Fruit fly (Drosophila melanogaster) whole organism, embryonic: ENCODE measurements around the gene tex.

Experiments used
- Asciz ChIP-seq: fragments of 200-800 bp; sonication (Bioruptor generic); optimal IDR thresholded peaks from 2 replicates; lab custom pipeline; 2017; ENCODE audit warnings: missing biosample characterization, mild to moderate bottlenecking, missing genetic modification characterization, missing genetic modification reagents
- C15 ChIP-seq: fragments of 200-800 bp; sonication (Bioruptor generic); IDR thresholded peaks from 3 replicates; pipeline ENCODE4 v1.3.6; 2022; ENCODE audit warnings: missing biosample characterization, missing genetic modification characterization
- CG10147 ChIP-seq: fragments of 200-800 bp; sonication (Bioruptor generic); optimal IDR thresholded peaks from 2 replicates; lab custom pipeline; 2019; ENCODE audit warnings: missing biosample characterization, mild to moderate bottlenecking, missing genetic modification characterization, moderate library complexity
- CG1024 ChIP-seq: fragments of 200-800 bp; sonication (Bioruptor generic); IDR thresholded peaks from 2 replicates; pipeline ENCODE4 v1.3.6; 2022; ENCODE audit warnings: missing biosample characterization, missing genetic modification characterization
- CG11456 ChIP-seq: fragments of 200-800 bp; sonication (Bioruptor generic); IDR thresholded peaks from 3 replicates; pipeline ENCODE4 v1.3.6; 2022; ENCODE audit warnings: missing biosample characterization, missing genetic modification characterization
- CG11695 ChIP-seq: fragments of 200-800 bp; sonication (Bioruptor generic); IDR thresholded peaks from 3 replicates; pipeline ENCODE4 v1.3.6; 2022; ENCODE audit warnings: missing biosample characterization, missing genetic modification characterization
- CG12942 ChIP-seq: fragments of 200-800 bp; sonication (Bioruptor generic); optimal IDR thresholded peaks from 3 replicates; lab custom pipeline; 2016; ENCODE audit warnings: missing biosample characterization, missing genetic modification characterization
- CG13123 ChIP-seq: fragments of 200-800 bp; sonication (Bioruptor generic); optimal IDR thresholded peaks from 2 replicates; lab custom pipeline; 2016; ENCODE audit warnings: missing biosample characterization, missing genetic modification characterization
- CG14860 ChIP-seq: fragments of 200-800 bp; sonication (Bioruptor generic); IDR thresholded peaks from 3 replicates; pipeline ENCODE4 v1.3.6; 2022; ENCODE audit warnings: missing biosample characterization, missing genetic modification characterization; ENCODE audit not compliant: partially characterized antibody
- CG17359 ChIP-seq: fragments of 200-800 bp; sonication (Bioruptor generic); optimal IDR thresholded peaks from 3 replicates; lab custom pipeline; 2018; ENCODE audit warnings: missing biosample characterization, mild to moderate bottlenecking, missing genetic modification characterization, moderate library complexity
- CG2120 ChIP-seq: fragments of 200-800 bp; sonication (Bioruptor generic); optimal IDR thresholded peaks from 3 replicates; lab custom pipeline; 2016; ENCODE audit warnings: missing biosample characterization, missing genetic modification characterization
- CG30020 ChIP-seq: fragments of 200-800 bp; optimal IDR thresholded peaks from 2 replicates; lab custom pipeline; 2019; ENCODE audit warnings: missing biosample characterization, mild to moderate bottlenecking, missing genetic modification characterization, moderate library complexity
- CG30431 ChIP-seq: fragments of 200-800 bp; sonication (Bioruptor generic); optimal IDR thresholded peaks from 2 replicates; lab custom pipeline; 2017; ENCODE audit warnings: missing biosample characterization, missing genetic modification characterization
- CG4360 ChIP-seq: fragments of 200-800 bp; sonication (Bioruptor generic); IDR thresholded peaks from 2 replicates; pipeline ENCODE4 v1.3.6; 2022; ENCODE audit warnings: missing biosample characterization, missing genetic modification characterization
- CG4730 ChIP-seq: fragments of 200-800 bp; sonication (Bioruptor generic); IDR thresholded peaks from 2 replicates; pipeline ENCODE4 v1.3.6; 2022; ENCODE audit warnings: missing biosample characterization, missing genetic modification characterization
- CG5245 ChIP-seq: fragments of 200-800 bp; sonication (Bioruptor generic); optimal IDR thresholded peaks from 3 replicates; lab custom pipeline; 2016; ENCODE audit warnings: missing biosample characterization, missing genetic modification characterization
- CG6272 ChIP-seq: fragments of 200-800 bp; sonication (Bioruptor generic); IDR thresholded peaks from 2 replicates; pipeline ENCODE4 v1.3.6; 2022; ENCODE audit warnings: missing biosample characterization, missing genetic modification characterization
- CG7928 ChIP-seq: fragments of 200-800 bp; sonication (Bioruptor generic); optimal IDR thresholded peaks from 2 replicates; lab custom pipeline; 2017; ENCODE audit warnings: missing biosample characterization, mild to moderate bottlenecking, missing genetic modification characterization
- CG9797 ChIP-seq: fragments of 200-800 bp; sonication (Bioruptor generic); optimal IDR thresholded peaks from 3 replicates; lab custom pipeline; 2018; ENCODE audit warnings: missing biosample characterization, mild to moderate bottlenecking, missing genetic modification characterization
- D ChIP-seq, 2 experiments: fragments of 200-800 bp in 1 of 2; fragments of >200 bp in 1 of 2; sonication (Bioruptor generic) in 1 of 2; optimal IDR thresholded peaks; 2 replicates in 1 of 2; 3 replicates in 1 of 2; lab custom pipeline; 2017; ENCODE audit warnings: mild to moderate bottlenecking in 1 of 2, missing biosample characterization in 1 of 2, missing genetic modification characterization in 1 of 2, missing genetic modification reagents in 1 of 2
- Dll ChIP-seq: fragments of 200-800 bp; sonication (Bioruptor generic); IDR thresholded peaks from 4 replicates; pipeline ENCODE4 v1.3.6; 2022; ENCODE audit warnings: missing biosample characterization, missing genetic modification characterization; ENCODE audit not compliant: partially characterized antibody
- Dref ChIP-seq: fragments of 200-800 bp; sonication (Bioruptor generic); IDR thresholded peaks from 2 replicates; pipeline ENCODE4 v1.3.6; 2022; ENCODE audit warnings: missing biosample characterization, missing genetic modification characterization
- ERR ChIP-seq: fragments of 200-800 bp; sonication (Bioruptor generic); optimal IDR thresholded peaks from 2 replicates; lab custom pipeline; 2016; ENCODE audit warnings: missing biosample characterization, missing genetic modification characterization
- HLHmδ ChIP-seq: fragments of 200-800 bp; sonication (Bioruptor generic); optimal IDR thresholded peaks from 2 replicates; lab custom pipeline; 2018; ENCODE audit warnings: missing biosample characterization, mild to moderate bottlenecking, missing genetic modification characterization, moderate library complexity
- Hsf ChIP-seq: fragments of 200-800 bp; sonication (Bioruptor generic); optimal IDR thresholded peaks from 3 replicates; lab custom pipeline; 2016; ENCODE audit warnings: missing biosample characterization, missing genetic modification characterization
- Lhr ChIP-seq: fragments of 200-800 bp; sonication (Bioruptor generic); optimal IDR thresholded peaks from 3 replicates; lab custom pipeline; 2017; ENCODE audit warnings: mild to moderate bottlenecking, missing biosample characterization, missing genetic modification reagents, missing genetic modification characterization
- Mes4 ChIP-seq: fragments of 200-800 bp; sonication (Bioruptor generic); optimal IDR thresholded peaks from 2 replicates; lab custom pipeline; 2016; ENCODE audit warnings: missing biosample characterization, missing genetic modification characterization
- Nf-YB ChIP-seq: fragments of 200-800 bp; sonication (Bioruptor generic); optimal IDR thresholded peaks from 3 replicates; lab custom pipeline; 2019; ENCODE audit warnings: missing biosample characterization, mild to moderate bottlenecking, missing genetic modification characterization, moderate library complexity
- Oaz ChIP-seq: fragments of 200-800 bp; sonication (Bioruptor generic); IDR thresholded peaks from 2 replicates; pipeline ENCODE4 v1.3.6; 2022; ENCODE audit warnings: missing biosample characterization, missing genetic modification characterization
- Optix ChIP-seq: fragments of 200-800 bp; sonication (Bioruptor generic); IDR thresholded peaks from 3 replicates; pipeline ENCODE4 v1.3.6; 2022; ENCODE audit warnings: missing biosample characterization, missing genetic modification characterization
- Ptx1 ChIP-seq: fragments of 200-800 bp; sonication (Bioruptor generic); IDR thresholded peaks from 2 replicates; pipeline ENCODE4 v1.3.6; 2022; ENCODE audit warnings: missing biosample characterization, missing genetic modification characterization
- Sin3A ChIP-seq: fragments of >200 bp; optimal IDR thresholded peaks from 2 replicates; lab custom pipeline; 2018
- Sox102F ChIP-seq: fragments of 200-800 bp; sonication (Bioruptor generic); optimal IDR thresholded peaks from 2 replicates; lab custom pipeline; 2018; ENCODE audit warnings: missing biosample characterization, mild to moderate bottlenecking, missing genetic modification characterization, moderate library complexity
- Spps ChIP-seq: fragments of 200-800 bp; sonication (Bioruptor generic); optimal IDR thresholded peaks from 2 replicates; lab custom pipeline; 2018; ENCODE audit warnings: missing biosample characterization, mild to moderate bottlenecking, missing genetic modification characterization
- TFAM ChIP-seq: fragments of 200-800 bp; sonication (Bioruptor generic); optimal IDR thresholded peaks from 2 replicates; lab custom pipeline; 2017; ENCODE audit warnings: missing biosample characterization, missing genetic modification characterization, inconsistent platforms
- aop ChIP-seq: fragments of 200-800 bp; sonication (Bioruptor generic); IDR thresholded peaks from 2 replicates; pipeline ENCODE4 v1.3.6; 2022; ENCODE audit warnings: missing biosample characterization, missing genetic modification characterization
- chif ChIP-seq, 2 experiments: fragments of 200-800 bp; sonication (Bioruptor generic); optimal IDR thresholded peaks; 3 replicates each; lab custom pipeline; 2016; ENCODE audit warnings: missing biosample characterization in 2 of 2, missing genetic modification characterization in 2 of 2
- chinmo ChIP-seq: fragments of 200-800 bp; sonication (Bioruptor generic); IDR thresholded peaks from 4 replicates; pipeline ENCODE4 v1.3.6; 2022; ENCODE audit warnings: missing biosample characterization, missing genetic modification characterization; ENCODE audit not compliant: partially characterized antibody
- dmrt11E ChIP-seq: fragments of 200-800 bp; sonication (Bioruptor generic); optimal IDR thresholded peaks from 3 replicates; lab custom pipeline; 2018; ENCODE audit warnings: missing biosample characterization, mild to moderate bottlenecking, missing genetic modification characterization, moderate library complexity
- dysf ChIP-seq: fragments of 200-800 bp; sonication (Bioruptor generic); IDR thresholded peaks from 3 replicates; pipeline ENCODE4 v1.3.6; 2022; ENCODE audit warnings: missing biosample characterization, missing genetic modification characterization
- fd64A ChIP-seq: fragments of 200-800 bp; sonication (Bioruptor generic); optimal IDR thresholded peaks from 3 replicates; lab custom pipeline; 2018; ENCODE audit warnings: missing biosample characterization, mild to moderate bottlenecking, missing genetic modification characterization
- fru ChIP-seq: fragments of >200 bp; optimal IDR thresholded peaks from 2 replicates; lab custom pipeline; 2017
- ftz-f1 ChIP-seq: fragments of 200-800 bp; sonication (Bioruptor generic); optimal IDR thresholded peaks from 2 replicates; lab custom pipeline; 2016; ENCODE audit warnings: missing biosample characterization, missing genetic modification characterization
- sd ChIP-seq: fragments of 200-800 bp; sonication (Bioruptor generic); optimal IDR thresholded peaks from 3 replicates; lab custom pipeline; 2018; ENCODE audit warnings: missing biosample characterization, mild to moderate bottlenecking, missing genetic modification characterization, moderate library complexity
- sob ChIP-seq: fragments of 200-800 bp; sonication (Bioruptor generic); IDR thresholded peaks from 2 replicates; pipeline ENCODE4 v1.3.6; 2022; ENCODE audit warnings: missing biosample characterization, missing genetic modification characterization
- sqz ChIP-seq: fragments of 200-800 bp; sonication (Bioruptor generic); optimal IDR thresholded peaks from 3 replicates; lab custom pipeline; 2018; ENCODE audit warnings: missing biosample characterization, mild to moderate bottlenecking, missing genetic modification characterization
- vfl ChIP-seq: fragments of 200-800 bp; sonication (Bioruptor generic); optimal IDR thresholded peaks from 2 replicates; lab custom pipeline; 2016; ENCODE audit warnings: missing biosample characterization, missing genetic modification characterization
- vvl ChIP-seq: fragments of 200-800 bp; sonication (Bioruptor generic); IDR thresholded peaks from 2 replicates; pipeline ENCODE4 v1.3.6; 2022; ENCODE audit warnings: missing biosample characterization, missing genetic modification characterization
- wek ChIP-seq: fragments of 200-800 bp; sonication (Bioruptor generic); optimal IDR thresholded peaks from 3 replicates; lab custom pipeline; 2018; ENCODE audit warnings: missing biosample characterization, mild to moderate bottlenecking, missing genetic modification characterization, moderate library complexity
- zen2 ChIP-seq: fragments of 200-800 bp; sonication (Bioruptor generic); IDR thresholded peaks from 3 replicates; pipeline ENCODE4 v1.3.6; 2022; ENCODE audit warnings: missing biosample characterization, missing genetic modification characterization; ENCODE audit not compliant: partially characterized antibody

tex gene

DNA sequence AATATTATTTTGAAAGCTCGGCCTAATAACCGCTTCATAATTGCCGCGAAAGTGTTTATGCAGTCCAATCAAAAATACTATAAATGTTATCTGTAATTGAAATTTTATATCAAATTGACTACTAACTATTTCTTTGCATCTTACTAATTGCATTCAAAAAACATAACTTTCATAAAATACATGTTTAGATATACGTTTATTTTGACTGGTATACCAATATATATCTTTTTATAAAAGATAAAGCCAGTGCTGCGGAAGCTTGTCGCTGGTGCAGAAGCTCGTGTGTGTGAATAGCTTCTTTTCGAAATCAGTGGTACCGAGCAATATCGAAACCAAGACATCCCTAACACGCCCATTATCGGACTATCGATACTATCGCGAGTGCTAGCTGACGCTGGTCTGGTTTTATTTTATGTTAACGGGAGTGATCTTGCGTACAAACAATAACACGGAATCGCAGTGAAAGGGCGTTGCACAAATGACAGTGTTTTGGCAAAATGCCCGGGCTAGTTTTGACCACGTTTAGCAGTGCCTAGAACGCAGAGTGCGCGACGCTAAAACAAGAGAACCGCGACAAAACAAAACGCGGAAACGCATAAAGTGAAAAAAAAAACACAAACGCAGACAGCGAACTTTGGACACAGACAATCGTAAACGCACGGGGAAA, 41.1 kb upstream of the tex start, which contains the start of gene Atg13 (continued):
- TF ChIP-seq CG10147 (GFP tag; lab: Kevin White, UChicago) (peak; percentile 3), CG1024 (peak; percentile 55; the same call in 1 of the 2 replicates), Ptx1 (GFP tag; lab: Robert Waterston, UW) (peak; percentile 34; the same call in 1 of the 2 replicates), Lhr (GFP tag; lab: Kevin White, UChicago) (peak; percentile 5), C15 (GFP tag; lab: Robert Waterston, UW) (no peak), TFAM (GFP tag; lab: Kevin White, UChicago) (no peak), wek (GFP tag; lab: Kevin White, UChicago) (peak; percentile 57), zen2 (GFP tag; lab: Robert Waterston, UW) (no peak), CG2120 (GFP tag; lab: Kevin White, UChicago) (peak; percentile 46), CG17359 (tag; lab: Kevin White, UChicago) (no peak), CG30020 (tag; lab: Kevin White, UChicago) (peak; percentile 95), sqz (GFP tag; lab: Kevin White, UChicago) (peak; percentile 49), aop (GFP tag; lab: Robert Waterston, UW) (no peak), CG12942 (GFP tag; lab: Kevin White, UChicago) (no peak), Oaz (GFP tag; lab: Robert Waterston, UW) (no peak), ERR (no peak), Mes4 (no peak), vvl (GFP tag; lab: Robert Waterston, UW) (no peak), Spps (no peak), sd (tag; lab: Kevin White, UChicago) (no peak), CG9797 (GFP tag; lab: Kevin White, UChicago) (peak; percentile 28), sob (GFP tag; lab: Robert Waterston, UW) (no peak), Dll (GFP tag; lab: Robert Waterston, UW) (peak; percentile 69), fd64A (GFP tag; lab: Kevin White, UChicago) (no peak), Sox102F (no peak), Nf-YB (GFP tag; lab: Kevin White, UChicago) (no peak), Dref (peak; percentile 89), dysf (GFP tag; lab: Robert Waterston, UW) (peak; percentile 27; the same call in 1 of the 3 replicates), dmrt11E (tag; lab: Kevin White, UChicago) (peak; percentile 23), CG14860 (GFP tag; lab: Robert Waterston, UW) (peak; percentile 68), Asciz (GFP tag; lab: Kevin White, UChicago) (no peak), D (optimal IDR thresholded peaks at IDR 0.05; lab: Kevin White, UChicago) (no peak), D (GFP tag; optimal IDR thresholded peaks at IDR 0.05; lab: Kevin White, UChicago) (no peak), ftz-f1 (GFP tag; lab: Kevin White, UChicago) (no peak), CG4730 (no peak), CG13123 (GFP tag; lab: Kevin White, UChicago) (no peak), CG30431 (GFP tag; lab: Kevin White, UChicago) (no peak), chif (GFP tag; optimal IDR thresholded peaks at IDR 0.05; lab: Kevin White, UChicago) (peak in 1 of 2 experiments; percentile 38), CG11695 (GFP tag; lab: Robert Waterston, UW) (no peak), CG6272 (GFP tag; lab: Robert Waterston, UW) (no peak; the same call in 1 of the 2 replicates), CG7928 (no peak), chinmo (GFP tag; lab: Robert Waterston, UW) (peak; percentile 73; the same call in 2 of the 4 replicates), CG4360 (GFP tag; lab: Robert Waterston, UW) (no peak), Hsf (GFP tag; lab: Kevin White, UChicago) (peak; percentile 31), CG11456 (GFP tag; lab: Robert Waterston, UW) (0 out of 3 replicates have a peak, but pooled peaks have one; percentile 45), CG5245 (GFP tag; lab: Kevin White, UChicago) (no peak), Optix (GFP tag; lab: Robert Waterston, UW) (no peak), fru (lab: Kevin White, UChicago) (no peak), vfl (GFP tag; lab: Kevin White, UChicago) (no peak), Sin3A (lab: Kevin White, UChicago) (peak; percentile 92), HLHmδ (GFP tag; lab: Kevin White, UChicago) (peak; percentile 45)
